Worm (Caenorhabditis elegans) whole organism, L4 larva: Measurements from ENCODE around the gene K07F5.6.
"Not testable (repeated sequence)": the region's sequence is repeated elsewhere in the genome, so short reads cannot be mapped to it uniquely, and the experiment has no call there.

ENCODE experiments used
- D1046.2 ChIP-seq: fragments of 200-800 bp; sonication (Bioruptor generic); IDR thresholded peaks from 2 replicates; pipeline ENCODE4 v1.3.6; 2022; ENCODE audit warnings: missing genetic modification characterization, missing compliant biosample characterization
- F10B5.3 ChIP-seq: sonication (generic microtip); optimal IDR thresholded peaks from 2 replicates; lab custom pipeline; 2016; ENCODE audit warnings: mild to moderate bottlenecking, missing genetic modification characterization, missing compliant biosample characterization
- F26F4.8 ChIP-seq: fragments of 200-800 bp; sonication (Bioruptor generic); conservative IDR thresholded peaks from 2 replicates; pipeline ENCODE4 v1.3.6; 2022; ENCODE audit warnings: missing genetic modification characterization, missing compliant biosample characterization
- F37D6.2 ChIP-seq: sonication (generic microtip); optimal IDR thresholded peaks from 2 replicates; lab custom pipeline; 2016; ENCODE audit warnings: mild to moderate bottlenecking, missing genetic modification characterization, missing compliant biosample characterization
- F49E8.2 ChIP-seq: sonication (generic microtip); optimal IDR thresholded peaks from 2 replicates; lab custom pipeline; 2016; ENCODE audit warnings: missing compliant biosample characterization, mild to moderate bottlenecking, missing genetic modification characterization, borderline replicate concordance
- Y48G9A.11 ChIP-seq: fragments of 200-800 bp; sonication (Bioruptor generic); IDR thresholded peaks from 2 replicates; pipeline ENCODE4 v1.3.6; 2022; ENCODE audit warnings: missing genetic modification reagents, missing genetic modification characterization, missing compliant biosample characterization
- Y75B8A.6 ChIP-seq: fragments of 200-800 bp; sonication (Bioruptor generic); IDR thresholded peaks from 2 replicates; pipeline ENCODE4 v1.3.6; 2022; ENCODE audit warnings: missing genetic modification reagents, missing genetic modification characterization, missing compliant biosample characterization
- aha-1 ChIP-seq: fragments of 150-350 bp; peaks from one replicate; lab custom pipeline; 2014; ENCODE audit warnings: missing biosample characterization, missing genetic modification characterization
- ceh-32 ChIP-seq: sonication (generic microtip); optimal IDR thresholded peaks from 2 replicates; lab custom pipeline; 2016; ENCODE audit warnings: mild to moderate bottlenecking, missing genetic modification characterization, missing compliant biosample characterization; ENCODE audit not compliant: poor library complexity
- ctbp-1 ChIP-seq: fragments of 200-800 bp; sonication (Bioruptor generic); IDR thresholded peaks from 2 replicates; pipeline ENCODE4 v1.3.6; 2022; ENCODE audit warnings: missing genetic modification reagents, missing genetic modification characterization, missing compliant biosample characterization
- daf-16 ChIP-seq, 3 experiments: sonication (generic microtip); optimal IDR thresholded peaks; 2 replicates each; lab custom pipeline; 2016 to 2017; ENCODE audit warnings: missing genetic modification characterization in 3 of 3, missing genetic modification reagents in 3 of 3, mild to moderate bottlenecking in 2 of 3, missing compliant biosample characterization in 2 of 3, missing biosample characterization in 1 of 3, moderate library complexity in 1 of 3
- dmd-9 ChIP-seq: fragments of 200-800 bp; sonication (Bioruptor generic); IDR thresholded peaks from 2 replicates; pipeline ENCODE4 v1.3.6; 2022; ENCODE audit warnings: missing genetic modification reagents, missing genetic modification characterization, missing compliant biosample characterization
- dpl-1 ChIP-seq: fragments of 150-350 bp; optimal IDR thresholded peaks from 2 replicates; lab custom pipeline; 2014; ENCODE audit warnings: missing biosample characterization, missing genetic modification reagents, missing genetic modification characterization
- gei-8 ChIP-seq: fragments of 200-800 bp; sonication (Bioruptor generic); optimal IDR thresholded peaks from 2 replicates; lab custom pipeline; 2018; ENCODE audit warnings: mild to moderate bottlenecking, missing genetic modification characterization, missing compliant biosample characterization
- lin-1 ChIP-seq: fragments of 200-800 bp; sonication (Bioruptor generic); IDR thresholded peaks from 2 replicates; pipeline ENCODE4 v1.3.6; 2022; ENCODE audit warnings: missing genetic modification reagents, missing genetic modification characterization, missing compliant biosample characterization
- lin-13 ChIP-seq: fragments of 150-350 bp; optimal IDR thresholded peaks from 2 replicates; lab custom pipeline; 2014; ENCODE audit warnings: missing biosample characterization, missing genetic modification reagents, missing genetic modification characterization
- lin-29 ChIP-seq: fragments of 200-800 bp; sonication (Bioruptor generic); IDR thresholded peaks from 2 replicates; pipeline ENCODE4 v1.3.6; 2022; ENCODE audit warnings: missing genetic modification reagents, missing genetic modification characterization, missing compliant biosample characterization
- lin-39 ChIP-seq: fragments of 150-350 bp; optimal IDR thresholded peaks from 2 replicates; lab custom pipeline; 2014; ENCODE audit warnings: missing biosample characterization, missing genetic modification reagents, missing genetic modification characterization
- madf-5 ChIP-seq, 2 experiments: fragments of 200-800 bp; sonication (Bioruptor generic); IDR thresholded peaks; 2 replicates each; pipeline ENCODE4 v1.3.6; 2022; ENCODE audit warnings: missing compliant biosample characterization in 2 of 2, missing genetic modification characterization in 2 of 2
- mdl-1 ChIP-seq, 2 experiments: fragments of 150-350 bp in 1 of 2; sonication (generic microtip) in 1 of 2; optimal IDR thresholded peaks; 2 replicates each; lab custom pipeline; 2014 to 2017; ENCODE audit warnings: missing biosample characterization in 2 of 2, missing genetic modification characterization in 2 of 2
- mdt-29 ChIP-seq: fragments of 200-800 bp; sonication (Bioruptor generic); IDR thresholded peaks from 2 replicates; pipeline ENCODE4 v1.3.6; 2022; ENCODE audit warnings: missing genetic modification reagents, missing genetic modification characterization, missing compliant biosample characterization
- nhr-10 ChIP-seq: fragments of 150-350 bp; optimal IDR thresholded peaks from 2 replicates; lab custom pipeline; 2014; ENCODE audit warnings: missing biosample characterization, missing genetic modification characterization
- nhr-102 ChIP-seq: sonication (generic microtip); optimal IDR thresholded peaks from 2 replicates; lab custom pipeline; 2016; ENCODE audit warnings: mild to moderate bottlenecking, missing genetic modification characterization, moderate library complexity, missing compliant biosample characterization
- nhr-28 ChIP-seq: fragments of 150-350 bp; optimal IDR thresholded peaks from 2 replicates; lab custom pipeline; 2014; ENCODE audit warnings: missing biosample characterization, missing genetic modification characterization
- nhr-48 ChIP-seq: sonication (generic microtip); optimal IDR thresholded peaks from 2 replicates; lab custom pipeline; 2016; ENCODE audit warnings: mild to moderate bottlenecking, missing genetic modification characterization, missing compliant biosample characterization
- pqm-1 ChIP-seq: sonication (generic microtip); optimal IDR thresholded peaks from 2 replicates; lab custom pipeline; 2017; ENCODE audit warnings: missing biosample characterization, missing genetic modification characterization
- saeg-2 ChIP-seq: fragments of 200-800 bp; sonication (Bioruptor generic); IDR thresholded peaks from 2 replicates; pipeline ENCODE4 v1.3.6; 2022; ENCODE audit warnings: missing genetic modification reagents, missing genetic modification characterization, missing compliant biosample characterization
- snpc-1.2 ChIP-seq: fragments of 200-800 bp; sonication (Bioruptor generic); IDR thresholded peaks from 2 replicates; pipeline ENCODE4 v1.3.6; 2022; ENCODE audit warnings: missing genetic modification reagents, missing genetic modification characterization, missing compliant biosample characterization
- spr-1 ChIP-seq: sonication (generic microtip); optimal IDR thresholded peaks from 2 replicates; lab custom pipeline; 2016; ENCODE audit warnings: mild to moderate bottlenecking, missing genetic modification characterization, missing compliant biosample characterization
- spr-3 ChIP-seq: fragments of 200-800 bp; sonication (Bioruptor generic); optimal IDR thresholded peaks from 2 replicates; lab custom pipeline; 2018; ENCODE audit warnings: mild to moderate bottlenecking, missing genetic modification characterization, missing compliant biosample characterization
- tag-97 ChIP-seq: fragments of 200-800 bp; sonication (Bioruptor generic); IDR thresholded peaks from 2 replicates; pipeline ENCODE4 v1.3.6; 2022; ENCODE audit warnings: missing genetic modification characterization, missing compliant biosample characterization
- tra-1 ChIP-seq: fragments of 200-800 bp; sonication (Bioruptor generic); IDR thresholded peaks from 2 replicates; pipeline ENCODE4 v1.3.6; 2022; ENCODE audit warnings: missing genetic modification reagents, missing genetic modification characterization, missing compliant biosample characterization
- unc-39 ChIP-seq: sonication (generic microtip); optimal IDR thresholded peaks from 2 replicates; lab custom pipeline; 2017; ENCODE audit warnings: missing biosample characterization, missing genetic modification characterization
- ztf-11 ChIP-seq: fragments of 150-350 bp; optimal IDR thresholded peaks from 2 replicates; lab custom pipeline; 2014; ENCODE audit warnings: missing biosample characterization, missing genetic modification characterization

The K07F5.6 gene

ce11 chrIV:9846574-9846973 is at the start of gene K07F5.6:
Gene K07F5.6 (minus strand): TSS chrIV:9846674.
- TF ChIP-seq nhr-28 (tag; lab: Kevin White, UChicago) (no peak), ctbp-1 (GFP tag; lab: Robert Waterston, UW) (no peak), saeg-2 (GFP tag; lab: Robert Waterston, UW) (no peak), unc-39 (no peak), daf-16 (GFP tag; optimal IDR thresholded peaks at IDR 0.05; lab: Kevin White, UChicago) (no peak), daf-16 (tag; optimal IDR thresholded peaks at IDR 0.05; lab: Kevin White, UChicago) (no peak), pqm-1 (tag; lab: Kevin White, UChicago) (no peak), F37D6.2 (no peak), nhr-48 (tag; lab: Kevin White, UChicago) (no peak), tag-97 (no peak), Y75B8A.6 (GFP tag; lab: Robert Waterston, UW) (no peak), lin-13 (GFP tag; lab: Kevin White, UChicago) (no peak), dmd-9 (no peak), D1046.2 (GFP tag; lab: Robert Waterston, UW) (no peak), F10B5.3 (tag; lab: Kevin White, UChicago) (no peak), gei-8 (GFP tag; lab: Kevin White, UChicago) (no peak), ceh-32 (no peak), lin-39 (no peak), ztf-11 (tag; lab: Kevin White, UChicago) (no peak)
- TF ChIP-seq, all 104 proteins: peak for 0

ce11 chrIV:9895088-9895487 is 48.6 kb upstream of the K07F5.6 start, which contains the start of gene ssp-32:
Gene ssp-32 (plus strand): TSS chrIV:9895388.
- no peak for TF ChIP-seq nhr-10
- no peak for TF ChIP-seq nhr-102 (tag; lab: Kevin White, UChicago)
- TF ChIP-seq lin-29 (GFP tag; lab: Robert Waterston, UW), result no peak
- no peak for TF ChIP-seq lin-1
- TF ChIP-seq tra-1 (GFP tag; lab: Robert Waterston, UW), result no peak

DNA sequence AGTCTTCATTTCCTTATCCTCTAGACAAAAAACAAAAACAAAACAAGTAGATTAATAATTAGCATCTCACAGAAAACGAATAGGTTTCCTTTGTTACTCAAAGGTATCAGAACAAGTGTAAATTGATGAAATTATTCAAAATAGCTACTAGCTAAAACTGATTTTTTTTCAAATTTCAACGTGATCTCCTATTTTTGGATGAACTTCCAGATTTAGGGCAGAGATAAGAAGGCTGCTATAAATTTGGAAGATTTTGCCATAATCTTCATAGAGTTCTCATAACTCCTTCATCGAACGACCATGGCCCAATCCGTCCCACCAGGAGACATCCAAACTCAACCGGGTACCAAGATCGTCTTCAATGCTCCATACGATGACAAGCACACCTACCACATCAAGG is 47.9 kb upstream of the K07F5.6 start, which contains the start of gene msp-77:
Gene msp-77, plus strand, starts transcription at position 301 of the 400 bp plus-strand sequence.
- TF ChIP-seq F26F4.8 (GFP tag; lab: Robert Waterston, UW), result 0 out of 2 replicates have a peak, but pooled peaks have one; percentile 57

ce11 chrIV:9893649-9894048 is 47.2 kb upstream of the K07F5.6 start, which contains the start of gene sss-1:
Gene sss-1 (minus strand): TSS chrIV:9893749.
- TF ChIP-seq mdt-29 (GFP tag; lab: Robert Waterston, UW); F37D6.2; snpc-1.2: not testable (repeated sequence)

- TF ChIP-seq D1046.2 (GFP tag; lab: Robert Waterston, UW) (no peak), F49E8.2 (tag; lab: Kevin White, UChicago) (no peak), nhr-10 (no peak), Y48G9A.11 (no peak), tra-1 (GFP tag; lab: Robert Waterston, UW) (no peak), mdl-1 (tag; optimal IDR thresholded peaks at IDR 0.05; lab: Kevin White, UChicago) (no peak), spr-1 (tag; lab: Kevin White, UChicago) (no peak), dpl-1 (no peak), madf-5 (GFP tag; IDR thresholded peaks at IDR 0.05; lab: Robert Waterston, UW) (no peak), spr-3 (GFP tag; lab: Kevin White, UChicago) (no peak), aha-1 (tag; lab: Kevin White, UChicago) (no peak)
These were observed 45.5 kb upstream of the K07F5.6 start, which contains the start of gene F32B6.4 for ce11 chrIV:9891938-9892337. Gene F32B6.4 (minus strand): TSS chrIV:9892038.
